Fruit fly (Drosophila melanogaster) whole organism, prepupa: ENCODE data around the gene Qsox4.

ENCODE experiments used
- Blimp-1 ChIP-seq: fragments of 200-800 bp; sonication (Bioruptor generic); optimal IDR thresholded peaks from 3 replicates; lab custom pipeline; 2017; ENCODE audit warnings: missing biosample characterization, missing genetic modification characterization, mild to moderate bottlenecking, moderate library complexity, missing genetic modification reagents
- CG10631 ChIP-seq: fragments of 200-800 bp; sonication (Bioruptor generic); optimal IDR thresholded peaks from 2 replicates; lab custom pipeline; 2016; ENCODE audit warnings: missing biosample characterization, missing genetic modification characterization
- CG10669 ChIP-seq: fragments of 200-800 bp; sonication (Bioruptor generic); optimal IDR thresholded peaks from 3 replicates; lab custom pipeline; 2018; ENCODE audit warnings: missing biosample characterization, mild to moderate bottlenecking, missing genetic modification characterization, moderate library complexity
- CG11294 ChIP-seq: fragments of 200-800 bp; sonication (Bioruptor generic); IDR thresholded peaks from 2 replicates; pipeline ENCODE4 v1.3.6; 2022; ENCODE audit warnings: missing biosample characterization, missing genetic modification characterization
- CG11762 ChIP-seq: fragments of 200-800 bp; sonication (Bioruptor generic); optimal IDR thresholded peaks from 3 replicates; lab custom pipeline; 2016; ENCODE audit warnings: missing biosample characterization, missing genetic modification characterization; ENCODE audit not compliant: insufficient read depth
- CG11902 ChIP-seq: fragments of 200-800 bp; sonication (Bioruptor generic); optimal IDR thresholded peaks from 3 replicates; lab custom pipeline; 2016; ENCODE audit warnings: missing biosample characterization, missing genetic modification characterization
- CG15336 ChIP-seq: fragments of 200-800 bp; sonication (Bioruptor generic); IDR thresholded peaks from 2 replicates; pipeline ENCODE4 v1.3.6; 2022; ENCODE audit warnings: missing biosample characterization, missing genetic modification characterization
- CG1621 ChIP-seq: fragments of 200-800 bp; sonication (Bioruptor generic); optimal IDR thresholded peaks from 3 replicates; lab custom pipeline; 2018; ENCODE audit warnings: missing biosample characterization, mild to moderate bottlenecking, missing genetic modification characterization
- CG16779 ChIP-seq: fragments of 200-800 bp; sonication (Bioruptor generic); optimal IDR thresholded peaks from 3 replicates; lab custom pipeline; 2017; ENCODE audit warnings: missing biosample characterization, mild to moderate bottlenecking, missing genetic modification characterization
- CG3032 ChIP-seq: fragments of 200-800 bp; optimal IDR thresholded peaks from 2 replicates; lab custom pipeline; 2019; ENCODE audit warnings: missing biosample characterization, mild to moderate bottlenecking, missing genetic modification characterization, moderate library complexity
- CG32006 ChIP-seq: fragments of 200-800 bp; sonication (Bioruptor generic); optimal IDR thresholded peaks from 3 replicates; lab custom pipeline; 2017; ENCODE audit warnings: missing biosample characterization, mild to moderate bottlenecking, missing genetic modification characterization
- CG34406 ChIP-seq: fragments of 200-800 bp; sonication (Bioruptor generic); optimal IDR thresholded peaks from 3 replicates; lab custom pipeline; 2016; ENCODE audit warnings: missing biosample characterization, missing genetic modification characterization
- CG3919 ChIP-seq: fragments of 200-800 bp; sonication (Bioruptor generic); optimal IDR thresholded peaks from 3 replicates; lab custom pipeline; 2016; ENCODE audit warnings: missing biosample characterization, missing genetic modification characterization
- CG4318 ChIP-seq: fragments of 200-800 bp; sonication (Bioruptor generic); optimal IDR thresholded peaks from 3 replicates; lab custom pipeline; 2017; ENCODE audit warnings: missing biosample characterization, mild to moderate bottlenecking, missing genetic modification characterization
- CG6276 ChIP-seq: fragments of 200-800 bp; sonication (Bioruptor generic); optimal IDR thresholded peaks from 2 replicates; lab custom pipeline; 2017; ENCODE audit warnings: missing biosample characterization, mild to moderate bottlenecking, missing genetic modification characterization
- CG6792 ChIP-seq: fragments of 200-800 bp; sonication (Bioruptor generic); optimal IDR thresholded peaks from 3 replicates; lab custom pipeline; 2016; ENCODE audit warnings: missing biosample characterization, missing genetic modification characterization
- CG6808 ChIP-seq: fragments of 200-800 bp; sonication (Bioruptor generic); optimal IDR thresholded peaks from 3 replicates; lab custom pipeline; 2017; ENCODE audit warnings: missing biosample characterization, missing genetic modification characterization, mild to moderate bottlenecking, moderate library complexity, missing genetic modification reagents
- CG6854 ChIP-seq: fragments of 200-800 bp; sonication (Bioruptor generic); optimal IDR thresholded peaks from 2 replicates; lab custom pipeline; 2017; ENCODE audit warnings: missing biosample characterization, mild to moderate bottlenecking, missing genetic modification characterization
- CG7368 ChIP-seq: fragments of 200-800 bp; sonication (Bioruptor generic); optimal IDR thresholded peaks from 3 replicates; lab custom pipeline; 2016; ENCODE audit warnings: missing biosample characterization, missing genetic modification characterization
- CG8319 ChIP-seq: fragments of 200-800 bp; sonication (Bioruptor generic); optimal IDR thresholded peaks from 3 replicates; lab custom pipeline; 2016; ENCODE audit warnings: missing biosample characterization, missing genetic modification characterization
- CG8632 ChIP-seq: fragments of 200-800 bp; sonication (Bioruptor generic); optimal IDR thresholded peaks from 3 replicates; lab custom pipeline; 2016; ENCODE audit warnings: missing biosample characterization, missing genetic modification characterization
- Eip93F ChIP-seq: fragments of 200-800 bp; sonication (Bioruptor generic); optimal IDR thresholded peaks from 2 replicates; lab custom pipeline; 2016; ENCODE audit warnings: missing biosample characterization, mild to moderate bottlenecking, missing genetic modification characterization
- Ets21C ChIP-seq: fragments of 200-800 bp; sonication (Bioruptor generic); optimal IDR thresholded peaks from 3 replicates; lab custom pipeline; 2016; ENCODE audit warnings: missing biosample characterization, missing genetic modification characterization
- Ets96B ChIP-seq: fragments of 200-800 bp; optimal IDR thresholded peaks from 2 replicates; lab custom pipeline; 2019; ENCODE audit warnings: missing biosample characterization, mild to moderate bottlenecking, missing genetic modification characterization, moderate library complexity
- Gug ChIP-seq: fragments of 200-800 bp; sonication (Bioruptor generic); IDR thresholded peaks from 2 replicates; pipeline ENCODE4 v1.3.6; 2022; ENCODE audit warnings: missing biosample characterization, missing genetic modification characterization
- Hr39 ChIP-seq: fragments of 200-800 bp; sonication (Bioruptor generic); optimal IDR thresholded peaks from 2 replicates; lab custom pipeline; 2016; ENCODE audit warnings: missing biosample characterization, missing genetic modification characterization
- Hr4 ChIP-seq: fragments of 200-800 bp; sonication (Bioruptor generic); optimal IDR thresholded peaks from 3 replicates; lab custom pipeline; 2016; ENCODE audit warnings: missing biosample characterization, missing genetic modification characterization
- Lpt ChIP-seq: fragments of 200-800 bp; sonication (Bioruptor generic); optimal IDR thresholded peaks from 3 replicates; lab custom pipeline; 2016; ENCODE audit warnings: missing biosample characterization, missing genetic modification characterization
- Met ChIP-seq: fragments of 200-800 bp; sonication (Bioruptor generic); optimal IDR thresholded peaks from 3 replicates; lab custom pipeline; 2016; ENCODE audit warnings: missing biosample characterization, missing genetic modification characterization
- OdsH ChIP-seq: fragments of 200-800 bp; sonication (Bioruptor generic); optimal IDR thresholded peaks from 3 replicates; lab custom pipeline; 2016; ENCODE audit warnings: missing biosample characterization, missing genetic modification characterization
- Sox102F ChIP-seq: fragments of 200-800 bp; sonication (Bioruptor generic); optimal IDR thresholded peaks from 2 replicates; lab custom pipeline; 2016; ENCODE audit warnings: missing biosample characterization, mild to moderate bottlenecking, missing genetic modification characterization
- Sox15 ChIP-seq: fragments of 200-800 bp; sonication (Bioruptor generic); optimal IDR thresholded peaks from 3 replicates; lab custom pipeline; 2016; ENCODE audit warnings: missing biosample characterization, missing genetic modification characterization
- achi ChIP-seq: fragments of 200-800 bp; sonication (Bioruptor generic); optimal IDR thresholded peaks from 3 replicates; lab custom pipeline; 2016; ENCODE audit warnings: missing biosample characterization, missing genetic modification characterization
- acj6 ChIP-seq: fragments of 200-800 bp; sonication (Bioruptor generic); optimal IDR thresholded peaks from 3 replicates; lab custom pipeline; 2016; ENCODE audit warnings: missing biosample characterization, missing genetic modification characterization
- cyc ChIP-seq: fragments of 200-800 bp; sonication (Bioruptor generic); optimal IDR thresholded peaks from 3 replicates; lab custom pipeline; 2016; ENCODE audit warnings: missing biosample characterization, missing genetic modification characterization
- dac ChIP-seq: fragments of 200-800 bp; sonication (Bioruptor generic); optimal IDR thresholded peaks from 2 replicates; lab custom pipeline; 2017; ENCODE audit warnings: missing biosample characterization, mild to moderate bottlenecking, missing genetic modification characterization
- esn ChIP-seq: fragments of 200-800 bp; sonication (Bioruptor generic); optimal IDR thresholded peaks from 2 replicates; lab custom pipeline; 2016; ENCODE audit warnings: missing biosample characterization, mild to moderate bottlenecking, missing genetic modification characterization, moderate library complexity
- fd59A ChIP-seq: fragments of 200-800 bp; sonication (Bioruptor generic); optimal IDR thresholded peaks from 2 replicates; lab custom pipeline; 2017; ENCODE audit warnings: missing biosample characterization, mild to moderate bottlenecking, missing genetic modification characterization, missing genetic modification reagents
- fkh ChIP-seq: fragments of 200-800 bp; sonication (Bioruptor generic); optimal IDR thresholded peaks from 3 replicates; lab custom pipeline; 2017; ENCODE audit warnings: missing biosample characterization, mild to moderate bottlenecking, missing genetic modification characterization, moderate library complexity
- lz ChIP-seq: fragments of 200-800 bp; sonication (Bioruptor generic); optimal IDR thresholded peaks from 3 replicates; lab custom pipeline; 2016; ENCODE audit warnings: missing biosample characterization, missing genetic modification characterization
- net ChIP-seq: fragments of 200-800 bp; sonication (Bioruptor generic); optimal IDR thresholded peaks from 3 replicates; lab custom pipeline; 2016; ENCODE audit warnings: missing biosample characterization, missing genetic modification characterization
- pdm3 ChIP-seq: fragments of 200-800 bp; sonication (Bioruptor generic); optimal IDR thresholded peaks from 3 replicates; lab custom pipeline; 2016; ENCODE audit warnings: missing biosample characterization, missing genetic modification characterization
- spab ChIP-seq: fragments of 200-800 bp; sonication (Bioruptor generic); optimal IDR thresholded peaks from 2 replicates; lab custom pipeline; 2017; ENCODE audit warnings: missing biosample characterization, mild to moderate bottlenecking, missing genetic modification characterization, missing genetic modification reagents
- ss ChIP-seq, 2 experiments: fragments of 200-800 bp; sonication (Bioruptor generic); optimal IDR thresholded peaks; 2 replicates in 1 of 2; 3 replicates in 1 of 2; lab custom pipeline; 2017 to 2018; ENCODE audit warnings: mild to moderate bottlenecking in 2 of 2, missing biosample characterization in 2 of 2, missing genetic modification characterization in 2 of 2, moderate library complexity in 1 of 2
- svp ChIP-seq: fragments of 200-800 bp; sonication (Bioruptor generic); peaks from one replicate; lab custom pipeline; 2016; ENCODE audit warnings: missing biosample characterization, missing genetic modification characterization
- topi ChIP-seq: fragments of 200-800 bp; sonication (Bioruptor generic); optimal IDR thresholded peaks from 3 replicates; lab custom pipeline; 2016; ENCODE audit warnings: missing biosample characterization, missing genetic modification characterization
- vri ChIP-seq: fragments of 200-800 bp; sonication (Bioruptor generic); optimal IDR thresholded peaks from 3 replicates; lab custom pipeline; 2016; ENCODE audit warnings: missing biosample characterization, mild to moderate bottlenecking, missing genetic modification characterization

Gene Qsox4

dm6 chr3R:23677058-23677457 is 25.5 kb upstream of the Qsox4 start, which contains the start of gene GILT3:
GILT3 (plus strand) TSS chr3R:23677358.
- TF ChIP-seq Hr4 (GFP tag; lab: Kevin White, UChicago) = no peak
- no peak for TF ChIP-seq Hr39 (GFP tag; lab: Kevin White, UChicago)
- 0 out of 2 replicates have a peak, but pooled peaks have one; percentile 9 for TF ChIP-seq CG15336
- no peak for TF ChIP-seq dac
- peak; percentile 22 for TF ChIP-seq fkh (GFP tag; lab: Kevin White, UChicago)
- no peak for TF ChIP-seq spab (GFP tag; lab: Kevin White, UChicago)
- no peak for TF ChIP-seq lz (GFP tag; lab: Kevin White, UChicago)
- no peak for TF ChIP-seq CG6276 (GFP tag; lab: Kevin White, UChicago)
- no peak for TF ChIP-seq cyc
- peak; percentile 13 for TF ChIP-seq svp (GFP tag; lab: Kevin White, UChicago)
- TF ChIP-seq, all 60 proteins: peak for 3

DNA sequence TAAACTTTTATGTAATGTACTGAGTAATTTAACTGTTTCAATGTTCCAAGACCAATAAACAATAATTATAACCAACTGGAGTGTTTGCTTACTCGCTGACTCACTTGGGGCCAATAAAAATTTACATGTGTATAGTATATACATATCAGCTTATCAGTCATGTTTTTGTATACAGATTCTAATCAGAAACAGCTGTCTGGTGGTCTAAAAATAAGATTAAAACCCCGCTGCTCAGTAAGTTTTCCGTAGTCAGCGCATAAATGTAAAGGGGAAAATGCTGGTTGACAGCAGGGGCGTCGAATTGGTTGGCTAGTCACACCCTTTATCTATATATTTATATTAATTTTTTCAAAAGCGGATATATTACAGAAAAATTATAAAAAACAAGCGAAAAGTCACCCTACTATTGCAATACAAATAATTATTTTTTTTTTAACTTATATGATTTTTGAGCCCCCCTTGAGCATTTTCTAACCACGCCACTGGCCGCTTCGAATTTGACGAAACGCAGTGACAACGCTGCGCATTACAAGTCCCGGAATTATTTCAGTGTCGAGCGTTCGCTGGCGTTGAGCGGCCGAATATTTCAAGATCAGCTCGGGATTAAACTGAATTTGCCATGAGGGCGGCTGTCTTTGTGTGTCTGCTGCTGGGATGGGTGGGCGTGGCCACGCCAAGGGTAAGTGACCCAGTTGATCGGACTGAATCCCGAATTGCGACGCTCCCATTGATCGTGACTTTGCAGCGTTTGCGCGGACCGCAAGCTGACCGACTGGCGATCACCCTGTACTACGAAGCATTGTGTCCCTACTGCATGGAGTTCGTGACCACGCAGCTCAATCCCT is 24.0 kb upstream of the Qsox4 start, which contains the start of gene GILT2:
GILT2 (plus strand) TSS at position 547 of the 845 bp plus-strand sequence.
- TF ChIP-seq Sox15 (GFP tag; lab: Kevin White, UChicago) = peak; percentile 67
- peak; percentile 89 for TF ChIP-seq topi
- TF ChIP-seq Lpt (GFP tag; lab: Kevin White, UChicago) = peak; percentile 42
- TF ChIP-seq Eip93F (GFP tag; lab: Kevin White, UChicago) = peak; percentile 82
- TF ChIP-seq dac = peak; percentile 4
- peak; percentile 80 for TF ChIP-seq CG15336
- TF ChIP-seq CG6854 (GFP tag; lab: Kevin White, UChicago) = peak; percentile 78
- TF ChIP-seq Hr4 (GFP tag; lab: Kevin White, UChicago) = peak; percentile 66
- peak; percentile 63 for TF ChIP-seq Ets96B (tag; lab: Kevin White, UChicago)
- peak; percentile 83 for TF ChIP-seq CG34406 (GFP tag; lab: Kevin White, UChicago)
- TF ChIP-seq CG3919 = peak; percentile 82
- peak; percentile 70 for TF ChIP-seq CG8319
- peak; percentile 80 for TF ChIP-seq OdsH (GFP tag; lab: Kevin White, UChicago)
- TF ChIP-seq Gug (GFP tag; lab: Robert Waterston, UW) = peak; percentile 29; the same call in 1 of the 2 replicates
- TF ChIP-seq pdm3 = peak; percentile 73
- TF ChIP-seq CG11902 (GFP tag; lab: Kevin White, UChicago) = peak; percentile 71
- peak; percentile 61 for TF ChIP-seq CG3032 (tag; lab: Kevin White, UChicago)
- peak; percentile 91 for TF ChIP-seq esn (GFP tag; lab: Kevin White, UChicago)
- peak; percentile 62 for TF ChIP-seq CG16779 (tag; lab: Kevin White, UChicago)
- peak; percentile 83 for TF ChIP-seq lz (GFP tag; lab: Kevin White, UChicago)
- no peak for TF ChIP-seq CG10669
- peak; percentile 79 for TF ChIP-seq CG8632 (GFP tag; lab: Kevin White, UChicago)
- TF ChIP-seq CG11294 = no peak
- no peak for TF ChIP-seq CG4318 (GFP tag; lab: Kevin White, UChicago)
- peak; percentile 78 for TF ChIP-seq achi (GFP tag; lab: Kevin White, UChicago)
- peak; percentile 71 for TF ChIP-seq CG7368
- peak; percentile 60 to 73 for TF ChIP-seq ss (GFP tag; optimal IDR thresholded peaks at IDR 0.05; lab: Kevin White, UChicago)
- TF ChIP-seq CG6808 (GFP tag; lab: Kevin White, UChicago) = peak; percentile 66
- TF ChIP-seq Met (GFP tag; lab: Kevin White, UChicago) = peak; percentile 88
- peak; percentile 70 for TF ChIP-seq CG10631
- TF ChIP-seq CG6792 (GFP tag; lab: Kevin White, UChicago) = peak; percentile 83
- peak; percentile 71 for TF ChIP-seq acj6
- TF ChIP-seq CG32006 = peak; percentile 74
- TF ChIP-seq spab (GFP tag; lab: Kevin White, UChicago) = no peak
- TF ChIP-seq vri (GFP tag; lab: Kevin White, UChicago) = peak; percentile 85
- peak; percentile 68 for TF ChIP-seq Blimp-1
- TF ChIP-seq CG11762 (GFP tag; lab: Kevin White, UChicago) = peak; percentile 43
- TF ChIP-seq fd59A (GFP tag; lab: Kevin White, UChicago) = peak; percentile 46
- TF ChIP-seq CG1621 (tag; lab: Kevin White, UChicago) = peak; percentile 11
- peak; percentile 89 for TF ChIP-seq Sox102F
- peak; percentile 57 for TF ChIP-seq Ets21C (GFP tag; lab: Kevin White, UChicago)
- peak; percentile 71 for TF ChIP-seq fkh (GFP tag; lab: Kevin White, UChicago)
- no peak for TF ChIP-seq net (GFP tag; lab: Kevin White, UChicago)
